Worm (Caenorhabditis elegans) whole organism, midembryonic: Measurements from ENCODE around the gene sru-12.
"Not testable (repeated sequence)": the region's sequence is repeated elsewhere in the genome, so short reads cannot be mapped to it uniquely, and the experiment has no call there.

ENCODE experiments used
- T22C8.4 ChIP-seq: fragments of 200-800 bp; sonication (Bioruptor generic); IDR thresholded peaks from 2 replicates; pipeline ENCODE4 v1.3.6; 2022; ENCODE audit warnings: missing genetic modification characterization, missing compliant biosample characterization
- cog-1 ChIP-seq: sonication (generic microtip); optimal IDR thresholded peaks from 2 replicates; lab custom pipeline; 2016; ENCODE audit warnings: missing genetic modification characterization, missing compliant biosample characterization
- flt-1 ChIP-seq: fragments of 200-800 bp; sonication (Bioruptor generic); IDR thresholded peaks from 2 replicates; pipeline ENCODE4 v1.3.6; 2022; ENCODE audit warnings: missing genetic modification characterization, missing compliant biosample characterization
- klf-2 ChIP-seq: fragments of 200-800 bp; sonication (Bioruptor generic); conservative IDR thresholded peaks from 2 replicates; pipeline ENCODE4 v1.3.6; 2022; ENCODE audit warnings: missing genetic modification reagents, missing genetic modification characterization, missing compliant biosample characterization
- med-1 ChIP-seq: sonication (generic microtip); optimal IDR thresholded peaks from 2 replicates; lab custom pipeline; 2017; ENCODE audit warnings: missing genetic modification characterization, mild to moderate bottlenecking, missing compliant biosample characterization, antibody characterized with exemption, missing genetic modification reagents; ENCODE audit not compliant: insufficient read depth
- ref-1 ChIP-seq: fragments of 200-800 bp; sonication (Bioruptor generic); conservative IDR thresholded peaks from 2 replicates; pipeline ENCODE4 v1.3.6; 2022; ENCODE audit warnings: missing genetic modification reagents, missing genetic modification characterization, missing compliant biosample characterization
- tab-1 ChIP-seq: fragments of 200-800 bp; sonication (Bioruptor generic); IDR thresholded peaks from 2 replicates; pipeline ENCODE4 v1.3.6; 2022; ENCODE audit warnings: missing genetic modification characterization, missing compliant biosample characterization
- ztf-23 ChIP-seq: fragments of 200-800 bp; sonication (Bioruptor generic); IDR thresholded peaks from 2 replicates; pipeline ENCODE4 v1.3.6; 2022; ENCODE audit warnings: missing genetic modification reagents, missing genetic modification characterization, missing compliant biosample characterization
- ztf-29 ChIP-seq: fragments of 200-800 bp; sonication (Bioruptor generic); IDR thresholded peaks from 2 replicates; pipeline ENCODE4 v1.3.6; 2022; ENCODE audit warnings: missing genetic modification reagents, missing genetic modification characterization, missing compliant biosample characterization

Gene sru-12

DNA sequence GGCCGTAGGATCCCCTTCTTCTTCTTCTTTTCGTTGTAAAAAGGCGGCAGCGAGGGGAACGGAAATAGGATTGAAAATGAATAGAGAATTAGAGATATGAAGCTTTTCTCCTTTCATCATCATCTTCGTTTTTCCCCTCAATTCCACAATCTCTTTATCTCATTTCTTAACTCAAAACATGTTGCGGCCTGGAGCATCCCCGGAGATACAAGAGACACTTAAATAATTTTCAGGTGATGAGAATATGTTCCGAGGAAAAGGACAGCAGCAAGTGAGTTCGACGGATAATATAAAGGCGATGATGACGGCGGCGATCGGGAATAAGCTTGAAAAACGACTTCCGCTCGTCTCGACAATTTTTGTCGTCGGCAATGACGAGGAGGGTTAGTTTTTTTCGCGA is 21.4 kb upstream of the sru-12 start, which contains the start of the genes Y45F10B.13 and qui-1:
Gene Y45F10B.13, minus strand, starts transcription at position 101 of the 400 bp plus-strand sequence.
Gene qui-1, plus strand, starts transcription at position 233 of the 400 bp plus-strand sequence.
- TF ChIP-seq ztf-23 (GFP tag; lab: Robert Waterston, UW): no peak
- no peak for TF ChIP-seq cog-1
- no peak for TF ChIP-seq ztf-29
- TF ChIP-seq klf-2: no peak
- no peak for TF ChIP-seq flt-1
- no peak for TF ChIP-seq tab-1 (GFP tag; lab: Robert Waterston, UW)
- no peak for TF ChIP-seq T22C8.4
- TF ChIP-seq med-1 (GFP tag; lab: Kevin White, UChicago): no peak
- no peak for TF ChIP-seq ref-1 (GFP tag; lab: Robert Waterston, UW)

- TF ChIP-seq med-1 (GFP tag; lab: Kevin White, UChicago) (no peak), klf-2 (no peak), ztf-29 (no peak), flt-1 (no peak), cog-1 (no peak), T22C8.4 (no peak), ztf-23 (GFP tag; lab: Robert Waterston, UW) (no peak)
Measured at ce11 chrIV:13564284-13564683, 18.7 kb upstream of the sru-12 start.

DNA sequence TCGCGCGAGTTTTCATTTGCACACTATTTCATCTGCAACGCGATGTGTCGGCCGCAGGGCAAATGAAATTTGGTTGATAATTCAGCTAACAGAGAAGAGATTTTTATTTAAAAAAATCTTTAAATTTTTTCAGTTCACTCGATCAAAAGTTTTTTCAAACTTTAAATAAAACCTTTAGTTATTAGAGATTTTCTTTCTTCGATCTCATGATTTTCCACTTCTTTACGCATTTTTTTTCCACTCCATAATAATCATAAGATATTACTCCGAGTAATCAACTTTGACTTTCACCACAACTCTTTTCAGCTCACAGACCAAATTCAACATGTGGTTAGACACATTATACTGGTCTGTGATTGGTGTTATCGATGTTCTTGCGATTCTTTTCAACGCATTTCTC is 8.3 kb upstream of the sru-12 start, which contains the start of gene srd-10:
Gene srd-10, plus strand, starts transcription at position 301 of the 400 bp plus-strand sequence.
- TF ChIP-seq klf-2: no peak
- TF ChIP-seq ztf-23 (GFP tag; lab: Robert Waterston, UW): no peak
- no peak for TF ChIP-seq ref-1 (GFP tag; lab: Robert Waterston, UW)
- TF ChIP-seq cog-1: no peak
- TF ChIP-seq tab-1 (GFP tag; lab: Robert Waterston, UW): no peak

DNA sequence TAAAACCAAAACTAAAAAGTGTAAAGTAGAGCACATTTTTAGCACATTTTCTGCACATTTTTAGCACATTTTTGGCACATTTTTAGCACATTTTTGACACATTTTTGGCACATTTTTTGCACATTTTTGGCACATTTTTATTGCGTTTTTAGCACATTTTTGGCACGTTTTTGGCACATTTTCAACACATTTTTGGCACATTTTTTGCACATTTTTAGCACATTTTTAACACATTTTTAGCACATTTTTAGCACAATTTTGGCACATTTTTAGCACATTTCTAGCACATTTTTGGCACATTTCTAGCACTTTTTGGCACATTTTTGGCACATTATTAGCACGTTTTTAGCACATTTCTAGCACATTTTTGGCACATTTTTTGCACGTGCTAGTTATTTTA is 7.3 kb upstream of the sru-12 start:
- no peak for TF ChIP-seq tab-1 (GFP tag; lab: Robert Waterston, UW)

- not testable (repeated sequence) for TF ChIP-seq ztf-29; cog-1; tab-1 (GFP tag; lab: Robert Waterston, UW)
Measured at ce11 chrIV:13578174-13578573, 4.8 kb upstream of the sru-12 start, which contains the start of gene Y45F10B.8. Gene Y45F10B.8, minus strand, starts transcription at chrIV:13578274.

DNA sequence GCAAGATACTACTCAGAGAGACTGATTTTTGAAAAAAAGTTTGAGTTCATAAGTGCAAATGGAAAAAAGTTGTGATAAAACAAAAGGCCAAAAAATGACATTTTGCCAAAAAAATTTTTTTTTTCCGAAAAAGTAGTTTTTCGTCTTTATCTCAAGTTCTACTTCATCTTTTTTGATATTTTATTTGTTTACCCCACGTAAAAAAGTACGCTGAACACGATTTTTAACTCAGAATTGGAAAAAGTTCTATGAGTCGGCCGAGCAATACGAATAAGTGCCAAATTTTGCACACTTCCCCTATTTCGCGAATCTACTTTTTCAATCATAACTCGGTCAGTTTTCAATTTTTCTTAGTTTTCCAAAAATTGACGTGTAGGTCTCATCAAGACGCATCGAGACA is 4.1 kb upstream of the sru-12 start, which contains the start of gene sru-16:
Gene sru-16, plus strand, starts transcription at position 301 of the 400 bp plus-strand sequence.
- not testable (repeated sequence) for TF ChIP-seq tab-1 (GFP tag; lab: Robert Waterston, UW); med-1 (GFP tag; lab: Kevin White, UChicago); ref-1 (GFP tag; lab: Robert Waterston, UW)

DNA sequence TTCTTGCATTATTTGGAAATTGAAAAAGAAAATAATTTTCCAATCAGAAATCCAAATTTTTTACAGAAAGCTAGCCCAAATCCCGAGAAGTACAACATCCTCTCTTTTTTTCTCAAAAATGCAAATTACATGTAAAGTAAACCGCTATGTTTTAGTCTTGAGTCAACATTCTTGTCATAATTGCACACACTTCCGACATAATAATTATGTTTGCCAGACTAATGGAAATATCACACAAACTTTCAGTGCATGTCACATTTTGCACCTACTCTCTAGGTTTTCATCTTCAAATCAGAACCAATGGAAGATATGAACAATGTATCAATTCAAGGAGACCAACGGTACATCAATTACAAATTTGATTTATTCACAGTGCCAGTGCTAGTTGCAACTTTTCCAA is 1.6 kb downstream of the sru-12 start, which contains the start of gene sru-11:
Gene sru-11, plus strand, starts transcription at position 301 of the 400 bp plus-strand sequence.
- TF ChIP-seq ztf-23 (GFP tag; lab: Robert Waterston, UW) (no peak), klf-2 (no peak), flt-1 (no peak), ref-1 (GFP tag; lab: Robert Waterston, UW) (no peak), med-1 (GFP tag; lab: Kevin White, UChicago) (no peak), ztf-29 (no peak), tab-1 (GFP tag; lab: Robert Waterston, UW) (no peak), cog-1 (no peak), T22C8.4 (no peak)

DNA sequence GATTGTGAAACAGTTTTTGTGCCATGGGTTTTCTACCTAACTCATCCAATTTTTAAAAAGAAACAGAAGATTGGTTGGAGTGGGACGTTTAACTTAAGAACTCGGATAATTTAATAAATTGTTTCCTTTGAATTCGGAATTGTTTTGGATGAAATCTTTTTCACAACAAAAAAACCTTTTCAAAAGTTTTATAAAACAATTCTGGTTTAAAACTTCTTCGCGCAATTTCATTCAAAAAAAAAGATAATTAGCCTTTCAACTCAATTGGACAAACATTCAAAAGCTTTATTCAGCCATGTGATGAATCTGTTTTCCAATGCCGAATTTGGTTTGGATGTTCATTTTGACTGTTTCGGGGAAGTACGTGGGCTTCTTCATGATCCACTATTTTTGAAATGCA is 4.2 kb downstream of the sru-12 start, which contains the start of gene Y45F10B.12:
Gene Y45F10B.12, plus strand, starts transcription at position 301 of the 400 bp plus-strand sequence.
- TF ChIP-seq cog-1 (no peak), med-1 (GFP tag; lab: Kevin White, UChicago) (no peak), T22C8.4 (no peak), klf-2 (no peak), ztf-29 (no peak), ztf-23 (GFP tag; lab: Robert Waterston, UW) (no peak), tab-1 (GFP tag; lab: Robert Waterston, UW) (no peak), flt-1 (no peak), ref-1 (GFP tag; lab: Robert Waterston, UW) (no peak)

DNA sequence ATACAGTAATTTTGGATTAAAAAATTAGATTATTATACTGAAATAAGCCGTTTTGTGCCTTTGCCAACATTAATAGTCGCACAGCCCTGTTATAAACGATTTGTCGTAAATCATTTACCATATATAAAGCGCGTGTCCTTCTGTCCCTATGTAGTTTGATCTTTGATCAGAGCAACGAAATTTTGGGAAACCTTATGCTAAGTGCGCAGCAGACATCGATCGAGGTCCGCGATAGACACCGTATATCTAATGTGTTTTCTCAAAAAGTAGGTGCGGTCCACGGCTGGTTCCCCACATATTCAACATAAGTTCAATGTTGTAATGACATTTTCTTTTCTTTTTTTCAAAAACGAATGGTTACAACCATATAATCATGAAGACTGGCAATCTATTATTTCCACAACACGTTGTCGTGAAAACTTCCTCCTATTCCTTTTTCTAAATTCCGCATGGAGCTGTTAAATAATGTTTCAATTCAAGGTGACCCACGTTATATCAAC is 5.6 kb downstream of the sru-12 start, which contains the start of gene sru-9:
Gene sru-9, plus strand, starts transcription at position 450 of the 500 bp plus-strand sequence.
- not testable (repeated sequence) for TF ChIP-seq ztf-23 (GFP tag; lab: Robert Waterston, UW); flt-1; T22C8.4

- TF ChIP-seq klf-2: no peak
- no peak for TF ChIP-seq cog-1
- TF ChIP-seq flt-1: no peak
- TF ChIP-seq T22C8.4: no peak
- no peak for TF ChIP-seq ref-1 (GFP tag; lab: Robert Waterston, UW)
- no peak for TF ChIP-seq ztf-23 (GFP tag; lab: Robert Waterston, UW)
Measured at ce11 chrIV:13591645-13592044, 8.6 kb downstream of the sru-12 start, which contains the start of gene tsp-5. Gene tsp-5, minus strand, starts transcription at chrIV:13591745.

ce11 chrIV:13593351-13593750 is 10.3 kb downstream of the sru-12 start, which contains the start of gene Y45F10B.3:
Gene Y45F10B.3, plus strand, starts transcription at chrIV:13593651.
- TF ChIP-seq ztf-29 (no peak), ztf-23 (GFP tag; lab: Robert Waterston, UW) (no peak), med-1 (GFP tag; lab: Kevin White, UChicago) (no peak), T22C8.4 (no peak), flt-1 (no peak), ref-1 (GFP tag; lab: Robert Waterston, UW) (no peak), cog-1 (no peak), tab-1 (GFP tag; lab: Robert Waterston, UW) (no peak), klf-2 (no peak)
